Fruit fly (Drosophila melanogaster): ENCODE data around the gene CG2211.

The CG2211 gene

dm6 chr3L:1376014-1376745 is 41.0 kb upstream of the CG2211 start (continued):
- TF ChIP-seq CrebB (tag; optimal IDR thresholded peaks at IDR 0.05) (no peak), Pdp1 (GFP tag; optimal IDR thresholded peaks at IDR 0.05) (peak in 1 of 2 experiments; percentile 67), chm (GFP tag; IDR thresholded peaks at IDR 0.05) (no peak), CG34224 (GFP tag; IDR thresholded peaks at IDR 0.05; ENCODE audit: partially characterized antibody) (peak; percentile 52; the same call in 2 of the 3 replicates), Hr78 (GFP tag; optimal IDR thresholded peaks at IDR 0.05) (no peak), dysf (GFP tag; IDR thresholded peaks at IDR 0.05) (peak; percentile 69), Hr3 (GFP tag; optimal IDR thresholded peaks at IDR 0.05) (no peak), CG10462 (GFP tag; optimal IDR thresholded peaks at IDR 0.05) (peak; percentile 23), CG6791 (GFP tag; IDR thresholded peaks at IDR 0.05; ENCODE audit: partially characterized antibody) (no peak), caup (GFP tag; optimal IDR thresholded peaks at IDR 0.05; ENCODE audit: severe bottlenecking) (no peak), ATbp (GFP tag; optimal IDR thresholded peaks at IDR 0.05) (peak; percentile 47), lbe (GFP tag; optimal IDR thresholded peaks at IDR 0.05) (no peak), CG15073 (GFP tag; optimal IDR thresholded peaks at IDR 0.05) (no peak), Hsf (GFP tag; optimal IDR thresholded peaks at IDR 0.05) (peak; percentile 14), dmrt11E (tag; optimal IDR thresholded peaks at IDR 0.05) (peak; percentile 19), hbn (GFP tag; IDR thresholded peaks at IDR 0.05; ENCODE audit: partially characterized antibody) (peak; percentile 68), CG2120 (GFP tag; optimal IDR thresholded peaks at IDR 0.05) (no peak), TFAM (GFP tag; optimal IDR thresholded peaks at IDR 0.05) (no peak), yki (optimal IDR thresholded peaks at IDR 0.05) (no peak), so (GFP tag; IDR thresholded peaks at IDR 0.05) (peak; percentile 76; the same call in 2 of the 3 replicates), CG4854 (GFP tag; optimal IDR thresholded peaks at IDR 0.05) (no peak), Fer3 (tag; optimal IDR thresholded peaks at IDR 0.05) (peak; percentile 1), CG11398 (GFP tag; optimal IDR thresholded peaks at IDR 0.05) (peak; percentile 20), CG10267 (tag; optimal IDR thresholded peaks at IDR 0.05) (peak; percentile 62), CG12104 (GFP tag; optimal IDR thresholded peaks at IDR 0.05) (no peak), Side (GFP tag; optimal IDR thresholded peaks at IDR 0.05) (peak; percentile 10), CG14965 (GFP tag; optimal IDR thresholded peaks at IDR 0.05; ENCODE audit: borderline replicate concordance) (no peak), chn (GFP tag; optimal IDR thresholded peaks at IDR 0.05) (no peak), CG9932 (GFP tag; IDR thresholded peaks at IDR 0.05) (no peak), CG11504 (tag; optimal IDR thresholded peaks at IDR 0.05) (peak; percentile 70), CG9215 (GFP tag; IDR thresholded peaks at IDR 0.05) (no peak), CG4282 (GFP tag; optimal IDR thresholded peaks at IDR 0.05) (no peak), slbo (GFP tag; IDR thresholded peaks at IDR 0.05) (no peak), CTCF (GFP tag; optimal IDR thresholded peaks at IDR 0.05) (no peak), sna (GFP tag; IDR thresholded peaks at IDR 0.05; ENCODE audit: partially characterized antibody) (peak; percentile 82), CG14710 (tag; optimal IDR thresholded peaks at IDR 0.05) (peak; percentile 2), pho (GFP tag; optimal IDR thresholded peaks at IDR 0.05) (no peak), CG13424 (tag; optimal IDR thresholded peaks at IDR 0.05) (peak; percentile 51), CG10274 (GFP tag; optimal IDR thresholded peaks at IDR 0.05) (no peak), CG4707 (GFP tag; optimal IDR thresholded peaks at IDR 0.05) (peak; percentile 2), sob (GFP tag; IDR thresholded peaks at IDR 0.05) (peak; percentile 54), CG7556 (GFP tag; optimal IDR thresholded peaks at IDR 0.05) (peak; percentile 28), CG4360 (GFP tag; IDR thresholded peaks at IDR 0.05) (no peak), GATAe (GFP tag; conservative IDR thresholded peaks at IDR 0.05) (no peak), CG3726 (GFP tag; IDR thresholded peaks at IDR 0.05) (0 out of 3 replicates have a peak, but pooled peaks have one; percentile 42), Dek (tag; optimal IDR thresholded peaks at IDR 0.05) (no peak), CG17612 (GFP tag; IDR thresholded peaks at IDR 0.05) (no peak), hth (optimal IDR thresholded peaks at IDR 0.05) (no peak), CG12744 (GFP tag; optimal IDR thresholded peaks at IDR 0.05) (no peak), CG13296 (GFP tag; optimal IDR thresholded peaks at IDR 0.05) (no peak)

Measured in whole organism, embryonic.